Worm (Caenorhabditis elegans): ENCODE results near the gene F07E5.13.
"Not testable (repeated sequence)": the region's sequence is repeated elsewhere in the genome, so short reads cannot be mapped to it uniquely, and the experiment has no call there.

ce11 chrII:2046556-2046955, 17.3 kb downstream of the F07E5.13 start, which contains the start of gene math-1:
- not testable (repeated sequence) for TF ChIP-seq ces-1 (GFP tag; optimal IDR thresholded peaks at IDR 0.05); unc-62 (GFP tag; optimal IDR thresholded peaks at IDR 0.05); mls-2 (tag; optimal IDR thresholded peaks at IDR 0.05); nhr-28 (tag; optimal IDR thresholded peaks at IDR 0.05); ztf-11 (tag; optimal IDR thresholded peaks at IDR 0.05); blmp-1 (tag; optimal IDR thresholded peaks at IDR 0.05); mab-5 (tag; optimal IDR thresholded peaks at IDR 0.05); sptf-1 (tag; optimal IDR thresholded peaks at IDR 0.05)
